ENCODE assay signal across 2 worm cellular contexts in genomic region chrII:6328672-6329071, ce11.
TF ChIP-seq lines count a peak whose summit lies in the region.

No protein-coding gene starts in this region.

TF ChIP-seq in whole organism, L1 larva, 84 proteins besides CTCF, POLR2A, EP300 and RAD21 (continued from another document):
- no peak for TF ChIP-seq lin-15B (tag; optimal IDR thresholded peaks at IDR 0.05; lab: Kevin White, UChicago)
- TF ChIP-seq mep-1 (tag; optimal IDR thresholded peaks at IDR 0.05; lab: Kevin White, UChicago): no peak
- TF ChIP-seq sup-37 (GFP tag; optimal IDR thresholded peaks at IDR 0.05; lab: Kevin White, UChicago): no peak
- TF ChIP-seq unc-86 (tag; optimal IDR thresholded peaks at IDR 0.05; lab: Kevin White, UChicago): no peak
- TF ChIP-seq lin-39 (tag; optimal IDR thresholded peaks at IDR 0.05; lab: Kevin White, UChicago): no peak
- no peak for TF ChIP-seq nhr-11 (tag; optimal IDR thresholded peaks at IDR 0.05; lab: Kevin White, UChicago)
- peak; percentile 95 for TF ChIP-seq elt-2 (tag; optimal IDR thresholded peaks at IDR 0.05; lab: Kevin White, UChicago)
- peak; percentile 37 for TF ChIP-seq pqm-1 (tag; optimal IDR thresholded peaks at IDR 0.05; lab: Kevin White, UChicago)
- no peak for TF ChIP-seq tbx-2 (tag; optimal IDR thresholded peaks at IDR 0.05; lab: Kevin White, UChicago)
- TF ChIP-seq grh-1 (GFP tag; IDR thresholded peaks at IDR 0.05; lab: Robert Waterston, UW): no peak
- TF ChIP-seq xbp-1 (tag; optimal IDR thresholded peaks at IDR 0.05; lab: Kevin White, UChicago): no peak
- TF ChIP-seq nhr-28 (tag; optimal IDR thresholded peaks at IDR 0.05; lab: Kevin White, UChicago): no peak
- no peak for TF ChIP-seq ces-1 (GFP tag; optimal IDR thresholded peaks at IDR 0.05; lab: Kevin White, UChicago)
- TF ChIP-seq blmp-1 (tag; optimal IDR thresholded peaks at IDR 0.05; lab: Kevin White, UChicago): no peak
- no peak for TF ChIP-seq C34B4.2 (tag; optimal IDR thresholded peaks at IDR 0.05; lab: Kevin White, UChicago)
- TF ChIP-seq ceh-82 (tag; optimal IDR thresholded peaks at IDR 0.05; lab: Kevin White, UChicago): no peak
- no peak for TF ChIP-seq hpl-2 (GFP tag; optimal IDR thresholded peaks at IDR 0.05; lab: Kevin White, UChicago)
- TF ChIP-seq swsn-7 (tag; optimal IDR thresholded peaks at IDR 0.05; lab: Kevin White, UChicago): no peak
- TF ChIP-seq ceh-88 (GFP tag; IDR thresholded peaks at IDR 0.05; lab: Robert Waterston, UW): no peak
- TF ChIP-seq lsy-2 (tag; optimal IDR thresholded peaks at IDR 0.05; lab: Kevin White, UChicago): peak in 1 of 2 experiments; percentile 13
- no peak for TF ChIP-seq mdl-1 (tag; optimal IDR thresholded peaks at IDR 0.05; lab: Kevin White, UChicago)
- TF ChIP-seq fkh-8 (tag; optimal IDR thresholded peaks at IDR 0.05; lab: Kevin White, UChicago): no peak
- TF ChIP-seq nhr-77 (tag; optimal IDR thresholded peaks at IDR 0.05; lab: Kevin White, UChicago): no peak
- TF ChIP-seq fkh-10 (GFP tag; optimal IDR thresholded peaks at IDR 0.05; lab: Kevin White, UChicago): no peak
- TF ChIP-seq fkh-4 (tag; optimal IDR thresholded peaks at IDR 0.05; lab: Kevin White, UChicago; ENCODE audit: borderline replicate concordance): no peak
- TF ChIP-seq ceh-8 (GFP tag; optimal IDR thresholded peaks at IDR 0.05; lab: Kevin White, UChicago): no peak
- TF ChIP-seq nhr-90 (tag; optimal IDR thresholded peaks at IDR 0.05; lab: Kevin White, UChicago; ENCODE audit: poor library complexity): peak; percentile 38
- TF ChIP-seq mab-9 (GFP tag; IDR thresholded peaks at IDR 0.05; lab: Robert Waterston, UW): no peak
- no peak for TF ChIP-seq dsc-1 (tag; optimal IDR thresholded peaks at IDR 0.05; lab: Kevin White, UChicago)
- no peak for TF ChIP-seq dpl-1 (GFP tag; optimal IDR thresholded peaks at IDR 0.05; lab: Kevin White, UChicago)
- TF ChIP-seq nhr-12 (tag; optimal IDR thresholded peaks at IDR 0.05; lab: Kevin White, UChicago): no peak
- TF ChIP-seq tlp-1 (tag; optimal IDR thresholded peaks at IDR 0.05; lab: Kevin White, UChicago): peak; percentile 30
- no peak for TF ChIP-seq jun-1 (tag; optimal IDR thresholded peaks at IDR 0.05; lab: Kevin White, UChicago)
- TF ChIP-seq sptf-1 (tag; optimal IDR thresholded peaks at IDR 0.05; lab: Kevin White, UChicago): no peak
- TF ChIP-seq rnt-1 (tag; optimal IDR thresholded peaks at IDR 0.05; lab: Kevin White, UChicago): no peak
- no peak for TF ChIP-seq unc-130 (tag; optimal IDR thresholded peaks at IDR 0.05; lab: Kevin White, UChicago)
- TF ChIP-seq hlh-4 (tag; optimal IDR thresholded peaks at IDR 0.05; lab: Kevin White, UChicago): no peak
- no peak for TF ChIP-seq zip-4 (GFP tag; optimal IDR thresholded peaks at IDR 0.05; lab: Kevin White, UChicago)
- TF ChIP-seq ztf-11 (tag; optimal IDR thresholded peaks at IDR 0.05; lab: Kevin White, UChicago): no peak
- TF ChIP-seq C04F5.9 (tag; optimal IDR thresholded peaks at IDR 0.05; lab: Kevin White, UChicago): no peak
- no peak for TF ChIP-seq aly-2 (tag; optimal IDR thresholded peaks at IDR 0.05; lab: Kevin White, UChicago)
- no peak for TF ChIP-seq pax-3 (tag; optimal IDR thresholded peaks at IDR 0.05; lab: Kevin White, UChicago)
- TF ChIP-seq egl-27 (tag; optimal IDR thresholded peaks at IDR 0.05; lab: Kevin White, UChicago): no peak
- no peak for TF ChIP-seq F16B12.6 (tag; optimal IDR thresholded peaks at IDR 0.05; lab: Kevin White, UChicago)
- no peak for TF ChIP-seq unc-30 (tag; optimal IDR thresholded peaks at IDR 0.05; lab: Kevin White, UChicago)
- no peak for TF ChIP-seq skn-1 (tag; optimal IDR thresholded peaks at IDR 0.05; lab: Kevin White, UChicago)
- TF ChIP-seq snpc-4 (tag; optimal IDR thresholded peaks at IDR 0.05; lab: Kevin White, UChicago): no peak
- no peak for TF ChIP-seq snu-23 (GFP tag; optimal IDR thresholded peaks at IDR 0.05; lab: Kevin White, UChicago)
- no peak for TF ChIP-seq irx-1 (tag; optimal IDR thresholded peaks at IDR 0.05; lab: Kevin White, UChicago)
- peak; percentile 37 for TF ChIP-seq ama-1 (optimal IDR thresholded peaks at IDR 0.05; lab: Kevin White, UChicago)
- peak; percentile 4 for TF ChIP-seq nhr-20 (tag; optimal IDR thresholded peaks at IDR 0.05; lab: Kevin White, UChicago)
- no peak for TF ChIP-seq unc-98 (GFP tag; IDR thresholded peaks at IDR 0.05; lab: Robert Waterston, UW)
- TF ChIP-seq vab-15 (tag; optimal IDR thresholded peaks at IDR 0.05; lab: Kevin White, UChicago): no peak

TF ChIP-seq in whole organism, L4 larva, 104 proteins besides CTCF, POLR2A, EP300 and RAD21 (continued from another document):
- TF ChIP-seq nhr-102 (tag; optimal IDR thresholded peaks at IDR 0.05; lab: Kevin White, UChicago) (peak; percentile 35), fkh-10 (GFP tag; optimal IDR thresholded peaks at IDR 0.05; lab: Kevin White, UChicago) (no peak), aha-1 (tag; lab: Kevin White, UChicago) (peak; percentile 53), php-3 (GFP tag; IDR thresholded peaks at IDR 0.05; lab: Robert Waterston, UW) (peak; percentile 76), nhr-28 (tag; optimal IDR thresholded peaks at IDR 0.05; lab: Kevin White, UChicago) (peak; percentile 97), ama-1 (optimal IDR thresholded peaks at IDR 0.05; lab: Kevin White, UChicago) (peak; percentile 43), ZK337.2 (GFP tag; IDR thresholded peaks at IDR 0.05; lab: Robert Waterston, UW) (no peak), T20F7.1 (GFP tag; optimal IDR thresholded peaks at IDR 0.05; lab: Kevin White, UChicago) (peak; percentile 9), mep-1 (tag; optimal IDR thresholded peaks at IDR 0.05; lab: Kevin White, UChicago) (peak; percentile 27), nhr-10 (tag; optimal IDR thresholded peaks at IDR 0.05; lab: Kevin White, UChicago) (peak; percentile 58), lin-15B (tag; optimal IDR thresholded peaks at IDR 0.05; lab: Kevin White, UChicago) (no peak), lin-1 (GFP tag; IDR thresholded peaks at IDR 0.05; lab: Robert Waterston, UW) (peak; percentile 73), nhr-11 (tag; optimal IDR thresholded peaks at IDR 0.05; lab: Kevin White, UChicago) (no peak), nhr-48 (tag; optimal IDR thresholded peaks at IDR 0.05; lab: Kevin White, UChicago) (peak; percentile 59), dmd-6 (GFP tag; IDR thresholded peaks at IDR 0.05; lab: Robert Waterston, UW) (peak; percentile 88)
